Fruit fly (Drosophila melanogaster) whole organism, embryonic: ENCODE results near the gene mEFTs.

ENCODE experiments used
- Bdp1 ChIP-seq: fragments of 200-800 bp; sonication (Bioruptor generic); optimal IDR thresholded peaks from 3 replicates; lab custom pipeline; 2016; ENCODE audit warnings: missing biosample characterization, missing genetic modification characterization
- CG10267 ChIP-seq: fragments of 200-800 bp; sonication (Bioruptor generic); optimal IDR thresholded peaks from 2 replicates; lab custom pipeline; 2018; ENCODE audit warnings: missing biosample characterization, mild to moderate bottlenecking, missing genetic modification characterization, moderate library complexity
- CG11695 ChIP-seq: fragments of 200-800 bp; sonication (Bioruptor generic); IDR thresholded peaks from 3 replicates; pipeline ENCODE4 v1.3.6; 2022; ENCODE audit warnings: missing biosample characterization, missing genetic modification characterization
- CG11696 ChIP-seq: fragments of 200-800 bp; sonication (Bioruptor generic); IDR thresholded peaks from 2 replicates; pipeline ENCODE4 v1.3.6; 2022; ENCODE audit warnings: missing biosample characterization, missing genetic modification characterization
- CG12236 ChIP-seq: fragments of 200-800 bp; sonication (Bioruptor generic); optimal IDR thresholded peaks from 2 replicates; lab custom pipeline; 2016; ENCODE audit warnings: missing biosample characterization, missing genetic modification characterization
- CG12299 ChIP-seq: fragments of 200-800 bp; sonication (Bioruptor generic); optimal IDR thresholded peaks from 2 replicates; lab custom pipeline; 2018; ENCODE audit warnings: missing biosample characterization, mild to moderate bottlenecking, missing genetic modification characterization
- CG1647 ChIP-seq: fragments of 200-800 bp; sonication (Bioruptor generic); optimal IDR thresholded peaks from 3 replicates; lab custom pipeline; 2016; ENCODE audit warnings: missing biosample characterization, missing genetic modification characterization
- CG16815 ChIP-seq: fragments of 200-800 bp; sonication (Bioruptor generic); optimal IDR thresholded peaks from 3 replicates; lab custom pipeline; 2017; ENCODE audit warnings: missing biosample characterization, mild to moderate bottlenecking, missing genetic modification characterization
- CG17385 ChIP-seq: fragments of 200-800 bp; sonication (Bioruptor generic); optimal IDR thresholded peaks from 3 replicates; lab custom pipeline; 2018; ENCODE audit warnings: missing biosample characterization, mild to moderate bottlenecking, missing genetic modification characterization
- CG17612 ChIP-seq: fragments of 200-800 bp; sonication (Bioruptor generic); IDR thresholded peaks from 2 replicates; pipeline ENCODE4 v1.3.6; 2022; ENCODE audit warnings: missing biosample characterization, missing genetic modification characterization
- CG34376 ChIP-seq: fragments of 200-800 bp; sonication (Bioruptor generic); optimal IDR thresholded peaks from 2 replicates; lab custom pipeline; 2018; ENCODE audit warnings: missing biosample characterization, mild to moderate bottlenecking, missing genetic modification characterization
- CG3847 ChIP-seq: fragments of 200-800 bp; sonication (Bioruptor generic); IDR thresholded peaks from 2 replicates; pipeline ENCODE4 v1.3.6; 2022; ENCODE audit warnings: missing biosample characterization, missing genetic modification characterization
- CG3995 ChIP-seq: fragments of 200-800 bp; sonication (Bioruptor generic); optimal IDR thresholded peaks from 3 replicates; lab custom pipeline; 2016; ENCODE audit warnings: missing biosample characterization, missing genetic modification characterization
- CG4360 ChIP-seq: fragments of 200-800 bp; sonication (Bioruptor generic); IDR thresholded peaks from 2 replicates; pipeline ENCODE4 v1.3.6; 2022; ENCODE audit warnings: missing biosample characterization, missing genetic modification characterization
- CG6813 ChIP-seq: fragments of 200-800 bp; sonication (Bioruptor generic); optimal IDR thresholded peaks from 2 replicates; lab custom pipeline; 2017; ENCODE audit warnings: missing biosample characterization, missing genetic modification characterization, mild to moderate bottlenecking, moderate library complexity, missing genetic modification reagents
- CG7271 ChIP-seq: fragments of 200-800 bp; sonication (Bioruptor generic); optimal IDR thresholded peaks from 2 replicates; lab custom pipeline; 2018; ENCODE audit warnings: missing biosample characterization, mild to moderate bottlenecking, missing genetic modification characterization, moderate library complexity
- CG7928 ChIP-seq: fragments of 200-800 bp; sonication (Bioruptor generic); optimal IDR thresholded peaks from 2 replicates; lab custom pipeline; 2017; ENCODE audit warnings: missing biosample characterization, mild to moderate bottlenecking, missing genetic modification characterization
- CG8944 ChIP-seq: fragments of 200-800 bp; sonication (Bioruptor generic); optimal IDR thresholded peaks from 3 replicates; lab custom pipeline; 2016; ENCODE audit warnings: missing biosample characterization, missing genetic modification characterization
- CG9932 ChIP-seq: fragments of 200-800 bp; sonication (Bioruptor generic); IDR thresholded peaks from 2 replicates; pipeline ENCODE4 v1.3.6; 2022; ENCODE audit warnings: missing biosample characterization, missing genetic modification characterization
- Ets65A ChIP-seq: fragments of 200-800 bp; sonication (Bioruptor generic); peaks from one replicate; lab custom pipeline; 2016; ENCODE audit warnings: missing biosample characterization, missing genetic modification characterization
- Fer2 ChIP-seq: fragments of 200-800 bp; sonication (Bioruptor generic); optimal IDR thresholded peaks from 2 replicates; lab custom pipeline; 2018; ENCODE audit warnings: missing biosample characterization, mild to moderate bottlenecking, missing genetic modification characterization, moderate library complexity
- Hr39 ChIP-seq: fragments of >200 bp; optimal IDR thresholded peaks from 2 replicates; lab custom pipeline; 2017
- Mad ChIP-seq: fragments of 200-800 bp; sonication (Bioruptor generic); optimal IDR thresholded peaks from 2 replicates; lab custom pipeline; 2016; ENCODE audit warnings: missing biosample characterization, missing genetic modification characterization
- Max ChIP-seq: fragments of 200-800 bp; sonication (Bioruptor generic); optimal IDR thresholded peaks from 2 replicates; lab custom pipeline; 2016; ENCODE audit warnings: missing biosample characterization, mild to moderate bottlenecking, missing genetic modification characterization
- Poxn ChIP-seq: fragments of 200-800 bp; sonication (Bioruptor generic); IDR thresholded peaks from 2 replicates; pipeline ENCODE4 v1.3.6; 2022; ENCODE audit warnings: missing biosample characterization, missing genetic modification characterization
- Sry-δ ChIP-seq: fragments of 200-800 bp; sonication (Bioruptor generic); optimal IDR thresholded peaks from 2 replicates; lab custom pipeline; 2016; ENCODE audit warnings: missing biosample characterization, missing genetic modification characterization
- Ssrp ChIP-seq: fragments of 200-800 bp; sonication (Bioruptor generic); optimal IDR thresholded peaks from 2 replicates; lab custom pipeline; 2018; ENCODE audit warnings: missing biosample characterization, mild to moderate bottlenecking, missing genetic modification characterization, moderate library complexity
- Vsx1 ChIP-seq: fragments of 200-800 bp; sonication (Bioruptor generic); optimal IDR thresholded peaks from 2 replicates; lab custom pipeline; 2017; ENCODE audit warnings: missing biosample characterization, mild to moderate bottlenecking, missing genetic modification characterization, missing genetic modification reagents
- chn ChIP-seq: fragments of 200-800 bp; sonication (Bioruptor generic); optimal IDR thresholded peaks from 2 replicates; lab custom pipeline; 2016; ENCODE audit warnings: missing biosample characterization, missing genetic modification characterization
- corto ChIP-seq: fragments of 200-800 bp; sonication (Bioruptor generic); optimal IDR thresholded peaks from 2 replicates; lab custom pipeline; 2016; ENCODE audit warnings: missing biosample characterization, mild to moderate bottlenecking, missing genetic modification characterization, moderate library complexity
- crc ChIP-seq: fragments of 200-800 bp; sonication (Bioruptor generic); optimal IDR thresholded peaks from 2 replicates; lab custom pipeline; 2016; ENCODE audit warnings: missing biosample characterization, missing genetic modification characterization
- dimm ChIP-seq: fragments of 200-800 bp; sonication (Bioruptor generic); IDR thresholded peaks from 2 replicates; pipeline ENCODE4 v1.3.6; 2022; ENCODE audit warnings: missing biosample characterization, missing genetic modification characterization
- disco-r ChIP-seq: fragments of 200-800 bp; sonication (Bioruptor generic); optimal IDR thresholded peaks from 2 replicates; lab custom pipeline; 2016; ENCODE audit warnings: missing biosample characterization, missing genetic modification characterization
- eve ChIP-seq, 2 experiments: fragments of >200 bp; optimal IDR thresholded peaks; 2 replicates each; lab custom pipeline; 2017; ENCODE audit warnings: missing biosample characterization in 2 of 2, missing genetic modification characterization in 2 of 2
- eyg ChIP-seq: fragments of 200-800 bp; sonication (Bioruptor generic); optimal IDR thresholded peaks from 3 replicates; lab custom pipeline; 2016; ENCODE audit warnings: missing biosample characterization, missing genetic modification characterization
- fd102C ChIP-seq: fragments of 200-800 bp; sonication (Bioruptor generic); optimal IDR thresholded peaks from 2 replicates; lab custom pipeline; 2018; ENCODE audit warnings: missing biosample characterization, mild to moderate bottlenecking, missing genetic modification characterization, moderate library complexity
- fd3F ChIP-seq: fragments of 200-800 bp; sonication (Bioruptor generic); optimal IDR thresholded peaks from 2 replicates; lab custom pipeline; 2018; ENCODE audit warnings: missing biosample characterization, mild to moderate bottlenecking, missing genetic modification characterization, moderate library complexity
- fd64A ChIP-seq: fragments of 200-800 bp; sonication (Bioruptor generic); optimal IDR thresholded peaks from 3 replicates; lab custom pipeline; 2018; ENCODE audit warnings: missing biosample characterization, mild to moderate bottlenecking, missing genetic modification characterization
- lmd ChIP-seq: fragments of 200-800 bp; sonication (Bioruptor generic); IDR thresholded peaks from 2 replicates; pipeline ENCODE4 v1.3.6; 2022; ENCODE audit warnings: missing biosample characterization, missing genetic modification characterization
- nerfin-1 ChIP-seq: fragments of 200-800 bp; sonication (Bioruptor generic); optimal IDR thresholded peaks from 3 replicates; lab custom pipeline; 2019; ENCODE audit warnings: missing biosample characterization, mild to moderate bottlenecking, missing genetic modification characterization, moderate library complexity
- peb ChIP-seq: fragments of 200-800 bp; sonication (Bioruptor generic); IDR thresholded peaks from 2 replicates; pipeline ENCODE4 v1.3.6; 2022; ENCODE audit warnings: missing biosample characterization, missing genetic modification characterization
- phol ChIP-seq: fragments of 200-800 bp; sonication (Bioruptor generic); optimal IDR thresholded peaks from 3 replicates; lab custom pipeline; 2018; ENCODE audit warnings: missing biosample characterization, mild to moderate bottlenecking, missing genetic modification characterization, moderate library complexity
- repo ChIP-seq: fragments of 200-800 bp; sonication (Bioruptor generic); optimal IDR thresholded peaks from 2 replicates; lab custom pipeline; 2016; ENCODE audit warnings: missing biosample characterization, missing genetic modification characterization
- sob ChIP-seq: fragments of 200-800 bp; sonication (Bioruptor generic); IDR thresholded peaks from 2 replicates; pipeline ENCODE4 v1.3.6; 2022; ENCODE audit warnings: missing biosample characterization, missing genetic modification characterization
- sr ChIP-seq: fragments of 200-800 bp; sonication (Bioruptor generic); IDR thresholded peaks from 3 replicates; pipeline ENCODE4 v1.3.6; 2022; ENCODE audit warnings: missing biosample characterization, missing genetic modification characterization
- tap ChIP-seq: fragments of 200-800 bp; optimal IDR thresholded peaks from 3 replicates; lab custom pipeline; 2019; ENCODE audit warnings: missing biosample characterization, mild to moderate bottlenecking, missing genetic modification characterization, moderate library complexity
- tll ChIP-seq, 2 experiments: fragments of 200-800 bp in 1 of 2; fragments of >200 bp in 1 of 2; sonication (Bioruptor generic) in 1 of 2; optimal IDR thresholded peaks; 2 replicates each; lab custom pipeline; 2017 to 2019; ENCODE audit warnings: missing biosample characterization in 2 of 2, missing genetic modification characterization in 2 of 2, mild to moderate bottlenecking in 1 of 2, moderate library complexity in 1 of 2
- twi ChIP-seq: fragments of 200-800 bp; optimal IDR thresholded peaks from 2 replicates; lab custom pipeline; 2019; ENCODE audit warnings: missing biosample characterization, mild to moderate bottlenecking, missing genetic modification characterization, moderate library complexity
- vvl ChIP-seq: fragments of 200-800 bp; sonication (Bioruptor generic); IDR thresholded peaks from 2 replicates; pipeline ENCODE4 v1.3.6; 2022; ENCODE audit warnings: missing biosample characterization, missing genetic modification characterization
- zfh1 ChIP-seq: fragments of 200-800 bp; sonication (Bioruptor generic); IDR thresholded peaks from 3 replicates; pipeline ENCODE4 v1.3.6; 2022; ENCODE audit warnings: missing biosample characterization, missing genetic modification characterization

Gene mEFTs

DNA sequence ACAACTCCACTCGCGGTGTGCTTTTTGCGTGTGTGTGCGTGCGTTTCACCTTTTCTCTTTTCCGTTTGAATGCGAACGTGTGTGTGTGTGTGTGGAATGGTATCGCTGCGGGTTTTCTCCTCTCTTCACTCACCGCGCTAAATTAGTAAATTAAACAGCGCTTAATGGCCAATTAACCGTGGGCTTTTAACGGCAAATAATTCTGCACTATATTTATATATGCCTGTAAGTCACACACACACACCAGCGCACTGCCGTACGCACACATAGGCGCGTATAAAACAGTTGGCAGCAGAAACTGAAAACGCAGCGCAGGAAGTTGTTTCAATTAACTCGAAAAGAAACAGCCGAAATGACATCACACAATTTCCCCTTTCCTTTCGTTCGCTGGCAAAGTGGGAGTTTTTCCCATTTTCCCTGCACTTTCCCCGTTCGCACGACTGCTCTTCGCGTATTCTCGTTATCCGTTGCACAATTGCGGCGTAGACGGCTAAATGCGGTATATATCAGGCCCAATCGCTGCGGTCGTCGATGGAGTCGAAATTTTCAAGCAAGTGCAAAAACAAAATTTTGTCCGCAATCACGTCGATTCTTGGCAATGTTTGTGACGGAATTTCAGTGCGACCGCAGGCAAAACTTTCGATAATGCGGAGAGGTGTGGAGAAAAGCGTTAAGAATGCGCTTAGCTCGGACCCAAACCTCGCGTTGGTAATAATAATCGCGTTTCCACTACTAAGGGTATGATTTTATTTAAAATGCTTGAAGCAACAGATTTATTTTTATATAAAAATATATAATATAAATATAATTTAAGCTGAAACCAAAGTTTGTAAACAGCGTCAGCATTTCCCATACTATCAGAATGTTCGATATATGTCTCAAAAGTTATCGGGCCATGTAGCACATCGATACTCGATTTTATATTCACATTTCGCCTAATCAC is 28.1 kb downstream of the mEFTs start, which contains the start of gene BicD (continued):
- TF ChIP-seq corto (GFP tag; lab: Kevin White, UChicago): no peak
- no peak for TF ChIP-seq CG4360
- no peak for TF ChIP-seq CG8944 (GFP tag; lab: Kevin White, UChicago)
- TF ChIP-seq CG16815 (GFP tag; lab: Kevin White, UChicago): no peak
- no peak for TF ChIP-seq peb (GFP tag; lab: Robert Waterston, UW)
- no peak for TF ChIP-seq CG11696
- TF ChIP-seq CG1647 (GFP tag; lab: Kevin White, UChicago): no peak
- TF ChIP-seq crc: no peak
- TF ChIP-seq CG6813: no peak
- TF ChIP-seq CG12299 (tag; lab: Kevin White, UChicago): no peak
- TF ChIP-seq CG17385: peak; percentile 29
- no peak for TF ChIP-seq Max (GFP tag; lab: Kevin White, UChicago)
- no peak for TF ChIP-seq Fer2
- peak; percentile 11 for TF ChIP-seq CG7928 (GFP tag; lab: Kevin White, UChicago)
- TF ChIP-seq dimm (GFP tag; lab: Robert Waterston, UW): no peak
- no peak for TF ChIP-seq Hr39
- TF ChIP-seq repo (GFP tag; lab: Kevin White, UChicago): no peak
- no peak for TF ChIP-seq chn (GFP tag; lab: Kevin White, UChicago)
- TF ChIP-seq nerfin-1 (tag; lab: Kevin White, UChicago): peak; percentile 99
- TF ChIP-seq fd3F (GFP tag; lab: Kevin White, UChicago): no peak
- peak; percentile 7 for TF ChIP-seq CG3995 (GFP tag; lab: Kevin White, UChicago)
- TF ChIP-seq CG9932 (GFP tag; lab: Robert Waterston, UW): peak; percentile 23; the same call in 1 of the 2 replicates
- TF ChIP-seq eyg: no peak
- TF ChIP-seq CG34376: peak; percentile 28
- TF ChIP-seq sob (GFP tag; lab: Robert Waterston, UW): peak; percentile 26; the same call in 1 of the 2 replicates
- no peak for TF ChIP-seq sr (GFP tag; lab: Robert Waterston, UW)
- no peak for TF ChIP-seq tll (GFP tag; optimal IDR thresholded peaks at IDR 0.05; lab: Kevin White, UChicago)
- TF ChIP-seq Poxn (GFP tag; lab: Robert Waterston, UW): no peak
- TF ChIP-seq Ssrp (tag; lab: Kevin White, UChicago): no peak
- no peak for TF ChIP-seq fd64A (GFP tag; lab: Kevin White, UChicago)
- no peak for TF ChIP-seq disco-r (GFP tag; lab: Kevin White, UChicago)
- TF ChIP-seq twi (tag; lab: Kevin White, UChicago): no peak
- TF ChIP-seq Sry-δ (GFP tag; lab: Kevin White, UChicago): peak; percentile 56
- no peak for TF ChIP-seq CG3847 (GFP tag; lab: Robert Waterston, UW)
- peak; percentile 69 for TF ChIP-seq CG10267 (tag; lab: Kevin White, UChicago)
- TF ChIP-seq phol (tag; lab: Kevin White, UChicago): peak; percentile 58
- no peak for TF ChIP-seq Ets65A (GFP tag; lab: Kevin White, UChicago)
- 0 out of 3 replicates have a peak, but pooled peaks have one; percentile 15 for TF ChIP-seq CG11695
- no peak for TF ChIP-seq CG7271 (tag; lab: Kevin White, UChicago)
- no peak for TF ChIP-seq eve (GFP tag; optimal IDR thresholded peaks at IDR 0.05; lab: Kevin White, UChicago)
- no peak for TF ChIP-seq tap (tag; lab: Kevin White, UChicago)
- no peak for TF ChIP-seq CG12236 (GFP tag; lab: Kevin White, UChicago)
- TF ChIP-seq Vsx1 (GFP tag; lab: Kevin White, UChicago): peak; percentile 75
- no peak for TF ChIP-seq fd102C (GFP tag; lab: Kevin White, UChicago)
- TF ChIP-seq lmd: no peak
- TF ChIP-seq Bdp1: peak; percentile 31
- 0 out of 2 replicates have a peak, but pooled peaks have one; percentile 23 for TF ChIP-seq vvl (GFP tag; lab: Robert Waterston, UW)
- 0 out of 2 replicates have a peak, but pooled peaks have one; percentile 7 for TF ChIP-seq CG17612 (GFP tag; lab: Robert Waterston, UW)
- TF ChIP-seq zfh1 (GFP tag; lab: Robert Waterston, UW): no peak
- TF ChIP-seq Mad (GFP tag; lab: Kevin White, UChicago): no peak
